Worm (Caenorhabditis elegans): ENCODE measurements around the gene F31D4.2.

F31D4.2 gene

DNA sequence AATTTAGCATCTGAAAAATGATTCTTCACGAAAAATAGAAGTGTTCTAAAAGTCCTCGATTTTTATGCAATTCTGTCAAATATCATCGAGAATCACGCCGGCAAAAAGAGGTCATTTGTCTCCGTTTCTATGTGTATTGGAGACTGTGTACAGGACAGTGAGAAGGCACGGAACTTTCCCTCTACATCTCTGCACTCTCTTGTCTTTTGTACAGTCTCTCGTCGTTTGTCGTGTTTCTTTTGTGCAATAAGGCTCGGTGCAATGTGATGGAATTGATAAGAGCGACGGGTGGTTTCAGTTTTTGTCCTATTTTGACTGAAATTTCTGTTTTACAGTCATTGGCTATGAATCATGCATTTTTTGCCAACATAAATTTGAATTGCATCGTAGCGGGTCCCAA lies 13.5 kb downstream of the F31D4.2 start:
- no peak for TF ChIP-seq lin-32 (GFP tag; optimal IDR thresholded peaks at IDR 0.05)
- TF ChIP-seq nhr-12 (tag; optimal IDR thresholded peaks at IDR 0.05): no peak
- TF ChIP-seq flh-1 (GFP tag; optimal IDR thresholded peaks at IDR 0.05): no peak
- no peak for TF ChIP-seq ces-1 (GFP tag; optimal IDR thresholded peaks at IDR 0.05)
- no peak for TF ChIP-seq mep-1 (tag; optimal IDR thresholded peaks at IDR 0.05)
- peak; percentile 45 for TF ChIP-seq pha-4 (tag; optimal IDR thresholded peaks at IDR 0.05)

DNA sequence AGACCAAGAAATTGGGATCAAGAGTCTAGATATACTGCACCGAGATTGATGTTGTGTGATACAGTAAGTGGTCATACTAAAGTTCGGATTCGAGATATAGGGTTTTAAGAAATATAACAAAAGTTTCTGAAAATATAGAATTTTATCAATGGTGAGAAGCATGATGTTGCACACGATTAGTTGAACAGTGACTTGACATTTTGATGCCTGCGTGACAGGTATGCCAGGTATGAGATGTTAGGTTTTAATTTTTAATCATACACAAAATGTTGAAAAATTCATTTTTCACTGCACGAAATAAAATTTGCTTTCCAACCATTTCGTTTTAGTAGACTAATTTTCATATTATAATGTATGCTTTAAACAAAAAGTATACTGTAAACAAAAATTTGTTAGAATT lies 14.9 kb downstream of the F31D4.2 start:
- TF ChIP-seq snpc-4 (tag; optimal IDR thresholded peaks at IDR 0.05): no peak
- no peak for TF ChIP-seq sem-2 (GFP tag; optimal IDR thresholded peaks at IDR 0.05)
- TF ChIP-seq nhr-76 (tag; optimal IDR thresholded peaks at IDR 0.05): no peak
- no peak for TF ChIP-seq bed-3 (GFP tag; optimal IDR thresholded peaks at IDR 0.05)
- no peak for TF ChIP-seq sptf-1 (tag; optimal IDR thresholded peaks at IDR 0.05)
- no peak for TF ChIP-seq pha-4 (tag; optimal IDR thresholded peaks at IDR 0.05)
- TF ChIP-seq flh-1 (GFP tag; optimal IDR thresholded peaks at IDR 0.05): no peak

DNA sequence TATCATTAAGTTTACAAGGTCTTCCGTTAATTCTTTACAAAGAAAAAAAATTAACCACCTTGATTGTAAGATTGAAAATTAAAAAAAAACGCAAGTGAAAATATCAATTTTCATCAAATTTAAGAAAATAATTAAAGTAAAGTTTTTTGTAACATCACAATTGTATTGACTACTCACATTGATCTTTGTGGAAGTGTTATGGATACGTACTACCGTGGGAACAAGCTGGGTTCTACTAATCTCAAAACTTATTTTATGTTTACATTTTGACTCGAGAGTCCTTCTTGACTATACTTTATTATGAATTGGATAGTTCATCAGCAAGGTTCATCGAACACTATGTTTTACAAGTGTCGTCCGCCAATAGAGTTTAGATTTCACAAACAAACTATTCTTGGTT lies 15.8 kb downstream of the F31D4.2 start, which contains the start of gene num-1:
TSS of gene num-1 (plus strand) at position 301 of the 400 bp plus-strand sequence.
- TF ChIP-seq unc-62 (GFP tag; optimal IDR thresholded peaks at IDR 0.05): no peak
- TF ChIP-seq M03D4.4 (tag; optimal IDR thresholded peaks at IDR 0.05): no peak
- no peak for TF ChIP-seq ceh-39 (tag; optimal IDR thresholded peaks at IDR 0.05)
- TF ChIP-seq unc-39 (tag; optimal IDR thresholded peaks at IDR 0.05): no peak
- TF ChIP-seq cnd-1 (tag; optimal IDR thresholded peaks at IDR 0.05): no peak
- TF ChIP-seq hlh-1 (tag; optimal IDR thresholded peaks at IDR 0.05): no peak
- TF ChIP-seq ceh-83 (GFP tag; optimal IDR thresholded peaks at IDR 0.05): no peak
- TF ChIP-seq ham-2 (GFP tag; optimal IDR thresholded peaks at IDR 0.05): no peak
- TF ChIP-seq mls-2 (tag; optimal IDR thresholded peaks at IDR 0.05): no peak
- TF ChIP-seq nhr-2 (tag; optimal IDR thresholded peaks at IDR 0.05): no peak
- no peak for TF ChIP-seq elt-1 (tag; optimal IDR thresholded peaks at IDR 0.05; ENCODE audit: borderline replicate concordance, insufficient read depth)
- TF ChIP-seq bed-3 (GFP tag; optimal IDR thresholded peaks at IDR 0.05): no peak
- no peak for TF ChIP-seq nhr-28 (tag; optimal IDR thresholded peaks at IDR 0.05)
- no peak for TF ChIP-seq mab-5 (tag; optimal IDR thresholded peaks at IDR 0.05)
- no peak for TF ChIP-seq flh-1 (GFP tag; optimal IDR thresholded peaks at IDR 0.05)
- TF ChIP-seq blmp-1 (tag; optimal IDR thresholded peaks at IDR 0.05): no peak
- no peak for TF ChIP-seq unc-120 (tag; optimal IDR thresholded peaks at IDR 0.05; ENCODE audit: poor library complexity, severe bottlenecking)

DNA sequence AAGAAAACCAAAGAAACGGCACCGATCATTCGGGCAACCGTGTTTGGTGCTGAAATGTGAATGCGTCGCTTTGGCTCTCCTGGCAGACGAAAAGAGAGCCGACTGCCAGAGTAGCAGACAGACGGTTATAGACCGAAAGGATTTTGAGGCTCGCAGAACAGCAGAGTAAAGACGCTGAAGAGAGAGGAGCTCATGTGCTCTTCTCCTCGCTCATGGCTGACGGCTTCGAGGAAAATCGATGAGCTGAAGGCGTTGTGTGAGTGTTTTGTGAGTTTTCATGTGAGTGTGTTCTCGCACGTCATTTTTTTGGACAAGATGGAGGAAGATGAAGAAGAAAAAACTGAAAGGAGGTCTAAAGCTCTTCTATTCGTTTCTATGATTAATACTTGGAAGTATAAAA lies 16.5 kb downstream of the F31D4.2 start, which contains the start of gene sbt-1:
TSS of gene sbt-1 (minus strand) at position 62 of the 400 bp plus-strand sequence.
- TF ChIP-seq mep-1 (tag; optimal IDR thresholded peaks at IDR 0.05) (peak; percentile 5), mls-2 (tag; optimal IDR thresholded peaks at IDR 0.05) (no peak), ces-1 (GFP tag; optimal IDR thresholded peaks at IDR 0.05) (peak; percentile 70)

DNA sequence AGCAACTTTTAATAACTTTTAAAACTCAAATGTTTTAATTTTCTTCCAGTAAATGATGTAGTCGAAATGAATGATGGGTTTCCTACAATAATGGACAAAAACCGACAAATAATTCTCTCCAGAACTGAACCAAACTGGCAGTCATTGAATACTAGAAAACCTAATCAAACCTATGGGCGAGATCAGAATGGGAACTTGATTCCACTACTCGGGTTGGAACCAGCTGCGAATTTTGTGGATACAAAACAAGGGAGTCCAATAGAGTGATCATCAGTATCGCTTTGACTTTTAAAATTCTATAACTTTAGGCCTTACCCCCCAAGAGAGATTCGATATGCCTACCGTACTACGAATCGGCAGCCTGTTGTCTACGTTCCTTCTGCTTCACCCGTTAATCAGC lies 18.7 kb downstream of the F31D4.2 start:
- TF ChIP-seq ces-1 (GFP tag; optimal IDR thresholded peaks at IDR 0.05) (no peak), lin-13 (tag; optimal IDR thresholded peaks at IDR 0.05) (no peak), ham-2 (GFP tag; optimal IDR thresholded peaks at IDR 0.05) (no peak)

ce11 chrV:20824962-20825609 lies 20.3 kb downstream of the F31D4.2 start, which contains the start of the genes gcy-22 and grl-14:
Gene gcy-22, minus strand, starts transcription at chrV:20825062.
Gene grl-14, plus strand, starts transcription at chrV:20825559.
- no peak for TF ChIP-seq nhr-12 (tag; optimal IDR thresholded peaks at IDR 0.05)
- no peak for TF ChIP-seq bed-3 (GFP tag; optimal IDR thresholded peaks at IDR 0.05)
- no peak for TF ChIP-seq ceh-43 (GFP tag; optimal IDR thresholded peaks at IDR 0.05)

DNA sequence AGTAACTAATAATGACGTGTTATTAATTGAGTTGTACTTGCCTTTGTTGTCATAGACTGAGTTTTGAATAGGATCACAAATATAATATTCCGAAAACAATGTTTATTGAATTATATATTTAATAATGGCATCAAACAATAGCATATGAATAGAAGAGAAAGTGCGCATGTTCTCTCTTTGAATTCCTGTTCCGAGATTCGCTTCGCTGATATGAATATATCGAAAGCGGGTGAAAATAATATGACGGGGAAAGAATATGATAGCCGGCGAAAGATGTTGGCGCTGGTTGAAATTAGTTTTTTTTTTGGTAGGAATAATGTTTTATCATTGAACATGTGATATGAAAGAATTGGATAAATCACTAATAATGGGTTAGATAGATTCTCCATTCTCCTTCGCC lies 25.3 kb downstream of the F31D4.2 start, which contains the start of gene T03D8.6:
TSS of gene T03D8.6 (minus strand) at position 298 of the 400 bp plus-strand sequence.
- TF ChIP-seq blmp-1 (tag; optimal IDR thresholded peaks at IDR 0.05) (peak; percentile 79), pha-4 (tag; optimal IDR thresholded peaks at IDR 0.05) (no peak), ces-1 (GFP tag; optimal IDR thresholded peaks at IDR 0.05) (peak; percentile 19), flh-1 (GFP tag; optimal IDR thresholded peaks at IDR 0.05) (no peak), drap-1 (GFP tag; optimal IDR thresholded peaks at IDR 0.05) (no peak)

All from whole organism, mixed stage, embryonic.